Worm (Caenorhabditis elegans) whole organism, L3 larva: ENCODE data around the gene D1025.1.

Source experiments
- R02D3.7 ChIP-seq: fragments of 150-350 bp; optimal IDR thresholded peaks from 2 replicates; lab custom pipeline; 2014; ENCODE audit warnings: missing biosample characterization, missing genetic modification characterization
- ama-1 ChIP-seq: fragments of 150-350 bp; optimal IDR thresholded peaks from 2 replicates; lab custom pipeline; 2018
- elt-3 ChIP-seq, 3 experiments: fragments of 150-350 bp in 1 of 3; sonication (generic microtip) in 2 of 3; optimal IDR thresholded peaks; 2 replicates in 2 of 3; 4 replicates in 1 of 3; lab custom pipeline; 2014 to 2017; ENCODE audit warnings: missing biosample characterization in 3 of 3, missing genetic modification characterization in 3 of 3
- fkh-10 ChIP-seq: sonication (generic microtip); optimal IDR thresholded peaks from 2 replicates; lab custom pipeline; 2017; ENCODE audit warnings: missing biosample characterization, missing genetic modification reagents, missing genetic modification characterization
- fos-1 ChIP-seq: fragments of 150-350 bp; optimal IDR thresholded peaks from 2 replicates; lab custom pipeline; 2014; ENCODE audit warnings: missing biosample characterization, missing genetic modification characterization
- lin-15B ChIP-seq: fragments of 150-350 bp; optimal IDR thresholded peaks from 2 replicates; lab custom pipeline; 2014; ENCODE audit warnings: missing biosample characterization, missing genetic modification characterization
- nfya-1 ChIP-seq: sonication (generic microtip); optimal IDR thresholded peaks from 2 replicates; lab custom pipeline; 2017; ENCODE audit warnings: missing genetic modification characterization, mild to moderate bottlenecking, missing compliant biosample characterization, antibody characterized with exemption, moderate library complexity; ENCODE audit not compliant: insufficient read depth
- nhr-237 ChIP-seq: fragments of 150-350 bp; optimal IDR thresholded peaks from 2 replicates; lab custom pipeline; 2014; ENCODE audit warnings: missing biosample characterization, missing genetic modification characterization
- nhr-28 ChIP-seq: fragments of 150-350 bp; optimal IDR thresholded peaks from 2 replicates; lab custom pipeline; 2014; ENCODE audit warnings: missing biosample characterization, missing genetic modification characterization
- nhr-76 ChIP-seq: fragments of 150-350 bp; sonication (generic microtip); optimal IDR thresholded peaks from 5 replicates; lab custom pipeline; 2014; ENCODE audit warnings: missing biosample characterization, missing genetic modification characterization
- pha-4 ChIP-seq: fragments of 150-350 bp; optimal IDR thresholded peaks from 2 replicates; lab custom pipeline; 2014; ENCODE audit warnings: missing biosample characterization, missing genetic modification reagents, missing genetic modification characterization
- skn-1 ChIP-seq: fragments of 150-350 bp; optimal IDR thresholded peaks from 2 replicates; lab custom pipeline; 2014; ENCODE audit warnings: missing biosample characterization, missing genetic modification characterization
- ztf-11 ChIP-seq: fragments of 150-350 bp; optimal IDR thresholded peaks from 2 replicates; lab custom pipeline; 2014; ENCODE audit warnings: missing biosample characterization, missing genetic modification characterization

- TF ChIP-seq skn-1 (tag; lab: Kevin White, UChicago) = no peak
- no peak for TF ChIP-seq elt-3 (tag; optimal IDR thresholded peaks at IDR 0.05; lab: Kevin White, UChicago)
- TF ChIP-seq nfya-1 (tag; lab: Kevin White, UChicago) = no peak
- TF ChIP-seq nhr-76 (tag; lab: Kevin White, UChicago) = no peak
- no peak for TF ChIP-seq R02D3.7
- no peak for TF ChIP-seq ama-1
- TF ChIP-seq nhr-237 (tag; lab: Kevin White, UChicago) = no peak
- no peak for TF ChIP-seq fkh-10 (GFP tag; lab: Kevin White, UChicago)
- TF ChIP-seq ztf-11 (tag; lab: Kevin White, UChicago) = no peak
- TF ChIP-seq lin-15B (tag; lab: Kevin White, UChicago) = no peak
- TF ChIP-seq fos-1 (tag; lab: Kevin White, UChicago) = no peak
- no peak for TF ChIP-seq nhr-28 (tag; lab: Kevin White, UChicago)
- TF ChIP-seq pha-4 (tag; lab: Kevin White, UChicago) = no peak
Measured at ce11 chrX:14499830-14500409, 20.6 kb upstream of the D1025.1 start.
